Worm (Caenorhabditis elegans): Measurements from ENCODE around the gene lys-10.

lys-10 gene

ce11 chrIV:8303668-8304067 is 29.0 kb upstream of the lys-10 start, which contains the start of gene vha-5:
vha-5 (plus strand) TSS chrIV:8303968.
- TF ChIP-seq egl-5 (tag; optimal IDR thresholded peaks at IDR 0.05) (no peak), pha-4 (tag; optimal IDR thresholded peaks at IDR 0.05) (peak; percentile 9)

- no peak for TF ChIP-seq elt-2 (tag; optimal IDR thresholded peaks at IDR 0.05)
- no peak for TF ChIP-seq ceh-28 (tag; optimal IDR thresholded peaks at IDR 0.05)
- peak; percentile 37 for TF ChIP-seq nhr-43 (tag; optimal IDR thresholded peaks at IDR 0.05; ENCODE audit: poor library complexity, severe bottlenecking)
- no peak for TF ChIP-seq sea-2 (GFP tag; optimal IDR thresholded peaks at IDR 0.05)
These were observed 25.2 kb upstream of the lys-10 start for ce11 chrIV:8307408-8307807.

ce11 chrIV:8312105-8312504 is 20.5 kb upstream of the lys-10 start:
- TF ChIP-seq elt-2 (tag; optimal IDR thresholded peaks at IDR 0.05) (no peak), nhr-43 (tag; optimal IDR thresholded peaks at IDR 0.05; ENCODE audit: poor library complexity, severe bottlenecking) (no peak), daf-12 (tag; optimal IDR thresholded peaks at IDR 0.05) (no peak), unc-62 (GFP tag; optimal IDR thresholded peaks at IDR 0.05) (no peak), nhr-77 (tag; optimal IDR thresholded peaks at IDR 0.05) (no peak), ztf-4 (tag; optimal IDR thresholded peaks at IDR 0.05) (no peak), eor-1 (tag; optimal IDR thresholded peaks at IDR 0.05) (no peak), ztf-11 (tag; optimal IDR thresholded peaks at IDR 0.05) (no peak), nfya-1 (tag; optimal IDR thresholded peaks at IDR 0.05; ENCODE audit: insufficient read depth) (no peak), mml-1 (tag; optimal IDR thresholded peaks at IDR 0.05) (no peak), lin-15B (tag; optimal IDR thresholded peaks at IDR 0.05) (no peak)

ce11 chrIV:8312846-8313245 is 19.8 kb upstream of the lys-10 start, which contains the start of gene F35H10.10:
F35H10.10 (minus strand) TSS chrIV:8312946.
- peak; percentile 21 for TF ChIP-seq nhr-23 (tag; optimal IDR thresholded peaks at IDR 0.05)
- TF ChIP-seq nfya-1 (tag; optimal IDR thresholded peaks at IDR 0.05; ENCODE audit: insufficient read depth): no peak

- TF ChIP-seq elt-2 (tag; optimal IDR thresholded peaks at IDR 0.05) (no peak), sea-2 (GFP tag; optimal IDR thresholded peaks at IDR 0.05) (no peak), hmg-11 (tag; optimal IDR thresholded peaks at IDR 0.05) (no peak), ceh-9 (tag; optimal IDR thresholded peaks at IDR 0.05) (no peak), nhr-23 (tag; optimal IDR thresholded peaks at IDR 0.05) (peak; percentile 34)
These were observed 14.8 kb upstream of the lys-10 start for ce11 chrIV:8317800-8318199.

- TF ChIP-seq nhr-11 (tag; optimal IDR thresholded peaks at IDR 0.05) (no peak), nhr-25 (tag; optimal IDR thresholded peaks at IDR 0.05) (peak; percentile 27), fkh-2 (tag; optimal IDR thresholded peaks at IDR 0.05) (no peak)
These were observed 13.8 kb upstream of the lys-10 start for ce11 chrIV:8318799-8319198.

ce11 chrIV:8325667-8326066 is 7.0 kb upstream of the lys-10 start, which contains the start of gene F35H10.3:
F35H10.3 (plus strand) TSS chrIV:8325967.
- TF ChIP-seq lin-39 (tag; optimal IDR thresholded peaks at IDR 0.05): no peak
- no peak for TF ChIP-seq egl-5 (tag; optimal IDR thresholded peaks at IDR 0.05)
- no peak for TF ChIP-seq egl-27 (tag; optimal IDR thresholded peaks at IDR 0.05)
- TF ChIP-seq ZK546.5 (tag; optimal IDR thresholded peaks at IDR 0.05): no peak
- no peak for TF ChIP-seq nhr-28 (tag; optimal IDR thresholded peaks at IDR 0.05)
- no peak for TF ChIP-seq nhr-43 (tag; optimal IDR thresholded peaks at IDR 0.05; ENCODE audit: poor library complexity, severe bottlenecking)
- no peak for TF ChIP-seq ztf-4 (tag; optimal IDR thresholded peaks at IDR 0.05)
- TF ChIP-seq ceh-9 (tag; optimal IDR thresholded peaks at IDR 0.05): no peak
- TF ChIP-seq daf-12 (tag; optimal IDR thresholded peaks at IDR 0.05): no peak
- TF ChIP-seq nhr-76 (tag; optimal IDR thresholded peaks at IDR 0.05): no peak
- no peak for TF ChIP-seq tbx-2 (tag; optimal IDR thresholded peaks at IDR 0.05)
- no peak for TF ChIP-seq mdl-1 (tag; optimal IDR thresholded peaks at IDR 0.05)
- TF ChIP-seq ztf-11 (tag; optimal IDR thresholded peaks at IDR 0.05): no peak

- TF ChIP-seq ama-1 (optimal IDR thresholded peaks at IDR 0.05): no peak
- no peak for TF ChIP-seq skn-1 (tag; optimal IDR thresholded peaks at IDR 0.05)
- no peak for TF ChIP-seq aly-2 (tag; optimal IDR thresholded peaks at IDR 0.05)
- TF ChIP-seq nhr-11 (tag; optimal IDR thresholded peaks at IDR 0.05): no peak
- no peak for TF ChIP-seq ZK546.5 (tag; optimal IDR thresholded peaks at IDR 0.05)
- no peak for TF ChIP-seq unc-39 (tag; optimal IDR thresholded peaks at IDR 0.05)
- no peak for TF ChIP-seq lsy-12 (tag; optimal IDR thresholded peaks at IDR 0.05)
- TF ChIP-seq nhr-12 (tag; optimal IDR thresholded peaks at IDR 0.05): no peak
- no peak for TF ChIP-seq zag-1 (tag; optimal IDR thresholded peaks at IDR 0.05)
- TF ChIP-seq ztf-11 (tag; optimal IDR thresholded peaks at IDR 0.05): no peak
- TF ChIP-seq tbx-2 (tag; optimal IDR thresholded peaks at IDR 0.05): no peak
- no peak for TF ChIP-seq snpc-4 (tag; optimal IDR thresholded peaks at IDR 0.05)
- TF ChIP-seq eor-1 (tag; optimal IDR thresholded peaks at IDR 0.05): no peak
- no peak for TF ChIP-seq jun-1 (tag; optimal IDR thresholded peaks at IDR 0.05)
- TF ChIP-seq egl-27 (tag; optimal IDR thresholded peaks at IDR 0.05): no peak
These were observed 3.7 kb upstream of the lys-10 start, which contains the start of gene F35H10.2 for ce11 chrIV:8328913-8329312. F35H10.2 (plus strand) TSS chrIV:8329213.
